Fruit fly (Drosophila melanogaster) whole organism, larva: ENCODE results near the gene Rbfox1.

Source experiments
- noc ChIP-seq: fragments of 200-800 bp; sonication (Bioruptor generic); optimal IDR thresholded peaks from 3 replicates; lab custom pipeline; 2019; ENCODE audit warnings: missing biosample characterization, mild to moderate bottlenecking, missing genetic modification characterization, moderate library complexity

Rbfox1 gene

dm6 chr3L:10533878-10534277 is 52.7 kb downstream of the Rbfox1 start:
- no peak for TF ChIP-seq noc

- no peak for TF ChIP-seq noc
These were observed 53.9 kb downstream of the Rbfox1 start for dm6 chr3L:10535105-10535504.

dm6 chr3L:10536297-10536696 is 55.1 kb downstream of the Rbfox1 start:
- no peak for TF ChIP-seq noc

- TF ChIP-seq noc: no peak
These were observed 57.1 kb downstream of the Rbfox1 start for dm6 chr3L:10538290-10538689.

- no peak for TF ChIP-seq noc
These were observed 59.6 kb downstream of the Rbfox1 start for dm6 chr3L:10540839-10541238.

- no peak for TF ChIP-seq noc
These were observed 63.1 kb downstream of the Rbfox1 start for dm6 chr3L:10544349-10544748.

dm6 chr3L:10545029-10545428 is 63.8 kb downstream of the Rbfox1 start:
- no peak for TF ChIP-seq noc

- TF ChIP-seq noc: no peak
These were observed 68.9 kb downstream of the Rbfox1 start for dm6 chr3L:10550069-10550468.

dm6 chr3L:10550846-10551466 is 69.7 kb downstream of the Rbfox1 start:
- TF ChIP-seq noc: no peak

dm6 chr3L:10553152-10553551 is 71.9 kb downstream of the Rbfox1 start:
- no peak for TF ChIP-seq noc

dm6 chr3L:10554489-10554888 is 73.3 kb downstream of the Rbfox1 start:
- no peak for TF ChIP-seq noc

- TF ChIP-seq noc: no peak
These were observed 77.8 kb downstream of the Rbfox1 start, which contains the start of gene CG6527 for dm6 chr3L:10558982-10559381. TSS of gene CG6527 (minus strand) at chr3L:10559082.

- no peak for TF ChIP-seq noc
These were observed 81.0 kb downstream of the Rbfox1 start for dm6 chr3L:10562235-10562634.

dm6 chr3L:10581688-10582288 is 100.6 kb downstream of the Rbfox1 start:
- no peak for TF ChIP-seq noc

- TF ChIP-seq noc: no peak
These were observed 103.8 kb downstream of the Rbfox1 start for dm6 chr3L:10584965-10585364.

- no peak for TF ChIP-seq noc
These were observed 118.3 kb downstream of the Rbfox1 start for dm6 chr3L:10599512-10599911.

dm6 chr3L:10623476-10623875 is 142.3 kb downstream of the Rbfox1 start, which contains the start of gene CG42521:
TSS of gene CG42521 (minus strand) at chr3L:10623576.
- TF ChIP-seq noc: no peak

dm6 chr3L:10625499-10625898 is 144.3 kb downstream of the Rbfox1 start, which contains the start of gene CG43127:
TSS of gene CG43127 (minus strand) at chr3L:10625599.
- TF ChIP-seq noc: no peak

dm6 chr3L:10626199-10626598 is 145.0 kb downstream of the Rbfox1 start, which contains the start of gene CG34238:
TSS of gene CG34238 (plus strand) at chr3L:10626499.
- TF ChIP-seq noc: no peak
